Fruit fly (Drosophila melanogaster) whole organism, embryonic: Measurements from ENCODE around the gene SMC3.

Experiments
- Ada2b ChIP-seq: fragments of 200-800 bp; sonication (Bioruptor generic); IDR thresholded peaks from 2 replicates; pipeline ENCODE4 v1.3.6; 2022; ENCODE audit warnings: missing biosample characterization, missing genetic modification characterization
- Atf3 ChIP-seq: fragments of 200-800 bp; sonication (Bioruptor generic); optimal IDR thresholded peaks from 3 replicates; lab custom pipeline; 2016; ENCODE audit warnings: missing biosample characterization, missing genetic modification characterization
- CG10209 ChIP-seq: fragments of 200-800 bp; sonication (Bioruptor generic); optimal IDR thresholded peaks from 3 replicates; lab custom pipeline; 2017; ENCODE audit warnings: missing biosample characterization, mild to moderate bottlenecking, missing genetic modification characterization, missing genetic modification reagents
- CG11696 ChIP-seq: fragments of 200-800 bp; sonication (Bioruptor generic); IDR thresholded peaks from 2 replicates; pipeline ENCODE4 v1.3.6; 2022; ENCODE audit warnings: missing biosample characterization, missing genetic modification characterization
- CG12236 ChIP-seq: fragments of 200-800 bp; sonication (Bioruptor generic); optimal IDR thresholded peaks from 2 replicates; lab custom pipeline; 2016; ENCODE audit warnings: missing biosample characterization, missing genetic modification characterization
- CG12299 ChIP-seq: fragments of 200-800 bp; sonication (Bioruptor generic); optimal IDR thresholded peaks from 2 replicates; lab custom pipeline; 2018; ENCODE audit warnings: missing biosample characterization, mild to moderate bottlenecking, missing genetic modification characterization
- CG12391 ChIP-seq: fragments of 200-800 bp; sonication (Bioruptor generic); optimal IDR thresholded peaks from 3 replicates; lab custom pipeline; 2018; ENCODE audit warnings: missing biosample characterization, mild to moderate bottlenecking, missing genetic modification characterization, moderate library complexity
- CG12659 ChIP-seq: fragments of 200-800 bp; sonication (Bioruptor generic); optimal IDR thresholded peaks from 3 replicates; lab custom pipeline; 2017; ENCODE audit warnings: mild to moderate bottlenecking, missing biosample characterization, missing genetic modification reagents, missing genetic modification characterization
- CG12942 ChIP-seq: fragments of 200-800 bp; sonication (Bioruptor generic); optimal IDR thresholded peaks from 3 replicates; lab custom pipeline; 2016; ENCODE audit warnings: missing biosample characterization, missing genetic modification characterization
- CG13894 ChIP-seq: fragments of 200-800 bp; sonication (Bioruptor generic); optimal IDR thresholded peaks from 3 replicates; lab custom pipeline; 2018; ENCODE audit warnings: missing biosample characterization, mild to moderate bottlenecking, missing genetic modification characterization, moderate library complexity
- CG17359 ChIP-seq: fragments of 200-800 bp; sonication (Bioruptor generic); optimal IDR thresholded peaks from 3 replicates; lab custom pipeline; 2018; ENCODE audit warnings: missing biosample characterization, mild to moderate bottlenecking, missing genetic modification characterization, moderate library complexity
- CG1832 ChIP-seq: fragments of 200-800 bp; sonication (Bioruptor generic); optimal IDR thresholded peaks from 2 replicates; lab custom pipeline; 2017; ENCODE audit warnings: missing biosample characterization, mild to moderate bottlenecking, missing genetic modification characterization, inconsistent platforms
- CG18599 ChIP-seq: fragments of 200-800 bp; sonication (Bioruptor generic); optimal IDR thresholded peaks from 3 replicates; lab custom pipeline; 2017; ENCODE audit warnings: missing biosample characterization, missing genetic modification characterization, mild to moderate bottlenecking, moderate library complexity, missing genetic modification reagents
- CG4424 ChIP-seq: fragments of 200-800 bp; sonication (Bioruptor generic); optimal IDR thresholded peaks from 3 replicates; lab custom pipeline; 2016; ENCODE audit warnings: missing biosample characterization, missing genetic modification characterization
- CG4854 ChIP-seq: fragments of 200-800 bp; sonication (Bioruptor generic); optimal IDR thresholded peaks from 2 replicates; lab custom pipeline; 2016; ENCODE audit warnings: missing biosample characterization, missing genetic modification characterization, inconsistent platforms
- CG5953 ChIP-seq: fragments of 200-800 bp; sonication (Bioruptor generic); IDR thresholded peaks from 2 replicates; pipeline ENCODE4 v1.3.6; 2022; ENCODE audit warnings: missing biosample characterization, missing genetic modification characterization
- CG8388 ChIP-seq: fragments of 200-800 bp; sonication (Bioruptor generic); optimal IDR thresholded peaks from 2 replicates; lab custom pipeline; 2019; ENCODE audit warnings: missing biosample characterization, mild to moderate bottlenecking, missing genetic modification characterization, moderate library complexity
- D ChIP-seq, 2 experiments: fragments of 200-800 bp in 1 of 2; fragments of >200 bp in 1 of 2; sonication (Bioruptor generic) in 1 of 2; optimal IDR thresholded peaks; 2 replicates in 1 of 2; 3 replicates in 1 of 2; lab custom pipeline; 2017; ENCODE audit warnings: mild to moderate bottlenecking in 1 of 2, missing biosample characterization in 1 of 2, missing genetic modification characterization in 1 of 2, missing genetic modification reagents in 1 of 2
- Deaf1 ChIP-seq: fragments of 200-800 bp; optimal IDR thresholded peaks from 3 replicates; lab custom pipeline; 2019; ENCODE audit warnings: missing biosample characterization, mild to moderate bottlenecking, missing genetic modification characterization, moderate library complexity
- Gug ChIP-seq: fragments of 200-800 bp; sonication (Bioruptor generic); IDR thresholded peaks from 4 replicates; pipeline ENCODE4 v1.3.6; 2022; ENCODE audit warnings: missing biosample characterization, missing genetic modification characterization
- Hr51 ChIP-seq, 2 experiments: fragments of 200-800 bp; sonication (Bioruptor generic); optimal IDR thresholded peaks; 2 replicates in 1 of 2; 3 replicates in 1 of 2; lab custom pipeline; 2016 to 2018; ENCODE audit warnings: missing biosample characterization in 2 of 2, missing genetic modification characterization in 2 of 2, mild to moderate bottlenecking in 1 of 2, moderate library complexity in 1 of 2
- Lhr ChIP-seq: fragments of 200-800 bp; sonication (Bioruptor generic); optimal IDR thresholded peaks from 3 replicates; lab custom pipeline; 2017; ENCODE audit warnings: mild to moderate bottlenecking, missing biosample characterization, missing genetic modification reagents, missing genetic modification characterization
- Max ChIP-seq: fragments of 200-800 bp; sonication (Bioruptor generic); optimal IDR thresholded peaks from 2 replicates; lab custom pipeline; 2016; ENCODE audit warnings: missing biosample characterization, mild to moderate bottlenecking, missing genetic modification characterization
- Mes4 ChIP-seq: fragments of 200-800 bp; sonication (Bioruptor generic); optimal IDR thresholded peaks from 2 replicates; lab custom pipeline; 2016; ENCODE audit warnings: missing biosample characterization, missing genetic modification characterization
- PHDP ChIP-seq: fragments of 200-800 bp; sonication (Bioruptor generic); optimal IDR thresholded peaks from 3 replicates; lab custom pipeline; 2018; ENCODE audit warnings: missing biosample characterization, mild to moderate bottlenecking, missing genetic modification characterization, moderate library complexity
- Ptx1 ChIP-seq: fragments of 200-800 bp; sonication (Bioruptor generic); IDR thresholded peaks from 2 replicates; pipeline ENCODE4 v1.3.6; 2022; ENCODE audit warnings: missing biosample characterization, missing genetic modification characterization
- Ssrp ChIP-seq: fragments of 200-800 bp; sonication (Bioruptor generic); optimal IDR thresholded peaks from 2 replicates; lab custom pipeline; 2018; ENCODE audit warnings: missing biosample characterization, mild to moderate bottlenecking, missing genetic modification characterization, moderate library complexity
- ap ChIP-seq: fragments of 200-800 bp; sonication (Bioruptor generic); IDR thresholded peaks from 2 replicates; pipeline ENCODE4 v1.3.6; 2022; ENCODE audit warnings: missing biosample characterization, missing genetic modification characterization
- chinmo ChIP-seq: fragments of 200-800 bp; sonication (Bioruptor generic); IDR thresholded peaks from 4 replicates; pipeline ENCODE4 v1.3.6; 2022; ENCODE audit warnings: missing biosample characterization, missing genetic modification characterization; ENCODE audit not compliant: partially characterized antibody
- dan ChIP-seq: fragments of 200-800 bp; sonication (Bioruptor generic); IDR thresholded peaks from 2 replicates; pipeline ENCODE4 v1.3.6; 2022; ENCODE audit warnings: missing biosample characterization, missing genetic modification characterization
- fru ChIP-seq: fragments of >200 bp; optimal IDR thresholded peaks from 2 replicates; lab custom pipeline; 2017
- gfzf ChIP-seq: fragments of 200-800 bp; sonication (Bioruptor generic); optimal IDR thresholded peaks from 2 replicates; lab custom pipeline; 2016; ENCODE audit warnings: missing biosample characterization, mild to moderate bottlenecking, missing genetic modification characterization, moderate library complexity
- grau ChIP-seq: fragments of 200-800 bp; optimal IDR thresholded peaks from 3 replicates; lab custom pipeline; 2019; ENCODE audit warnings: missing biosample characterization, mild to moderate bottlenecking, missing genetic modification characterization, moderate library complexity
- mam ChIP-seq: fragments of 200-800 bp; sonication (Bioruptor generic); optimal IDR thresholded peaks from 3 replicates; lab custom pipeline; 2016; ENCODE audit warnings: missing biosample characterization, missing genetic modification characterization
- nau ChIP-seq: fragments of 200-800 bp; sonication (Bioruptor generic); optimal IDR thresholded peaks from 3 replicates; lab custom pipeline; 2017; ENCODE audit warnings: missing biosample characterization, mild to moderate bottlenecking, missing genetic modification characterization, missing genetic modification reagents
- nmo ChIP-seq: fragments of 200-800 bp; sonication (Bioruptor generic); optimal IDR thresholded peaks from 2 replicates; lab custom pipeline; 2018; ENCODE audit warnings: missing biosample characterization, mild to moderate bottlenecking, missing genetic modification characterization, moderate library complexity
- pfk ChIP-seq: fragments of 200-800 bp; sonication (Bioruptor generic); optimal IDR thresholded peaks from 2 replicates; lab custom pipeline; 2018; ENCODE audit warnings: missing biosample characterization, mild to moderate bottlenecking, missing genetic modification characterization, moderate library complexity
- psq ChIP-seq: fragments of 200-800 bp; sonication (Bioruptor generic); optimal IDR thresholded peaks from 2 replicates; lab custom pipeline; 2017; ENCODE audit warnings: missing biosample characterization, missing genetic modification characterization
- row ChIP-seq: fragments of 200-800 bp; sonication (Bioruptor generic); IDR thresholded peaks from 3 replicates; pipeline ENCODE4 v1.3.6; 2022; ENCODE audit warnings: missing biosample characterization, missing genetic modification characterization
- sqz ChIP-seq: fragments of 200-800 bp; sonication (Bioruptor generic); optimal IDR thresholded peaks from 3 replicates; lab custom pipeline; 2018; ENCODE audit warnings: missing biosample characterization, mild to moderate bottlenecking, missing genetic modification characterization
- tll ChIP-seq, 2 experiments: fragments of 200-800 bp in 1 of 2; fragments of >200 bp in 1 of 2; sonication (Bioruptor generic) in 1 of 2; optimal IDR thresholded peaks; 2 replicates each; lab custom pipeline; 2017 to 2019; ENCODE audit warnings: missing biosample characterization in 2 of 2, missing genetic modification characterization in 2 of 2, mild to moderate bottlenecking in 1 of 2, moderate library complexity in 1 of 2
- zen ChIP-seq: fragments of 200-800 bp; sonication (Bioruptor generic); optimal IDR thresholded peaks from 3 replicates; lab custom pipeline; 2018; ENCODE audit warnings: missing biosample characterization, mild to moderate bottlenecking, missing genetic modification characterization, moderate library complexity

The SMC3 gene

dm6 chrX:16585569-16585968, 7.7 kb downstream of the SMC3 start (continued):
- TF ChIP-seq Atf3 (GFP tag; lab: Kevin White, UChicago) (no peak), sqz (peak; percentile 50), fru (no peak), CG5953 (no peak), CG12659 (GFP tag; lab: Kevin White, UChicago) (no peak), mam (GFP tag; lab: Kevin White, UChicago) (no peak), Ada2b (GFP tag; lab: Robert Waterston, UW) (peak; percentile 44; the same call in 1 of the 2 replicates), Lhr (no peak), CG10209 (GFP tag; lab: Kevin White, UChicago) (no peak), ap (no peak), Gug (GFP tag; lab: Robert Waterston, UW) (no peak), gfzf (GFP tag; lab: Kevin White, UChicago) (no peak), row (GFP tag; lab: Robert Waterston, UW) (peak; percentile 60), CG12942 (GFP tag; lab: Kevin White, UChicago) (no peak), Ssrp (tag; lab: Kevin White, UChicago) (no peak), D (optimal IDR thresholded peaks at IDR 0.05; lab: Kevin White, UChicago) (no peak), D (GFP tag; optimal IDR thresholded peaks at IDR 0.05; lab: Kevin White, UChicago) (no peak), grau (peak; percentile 39), pfk (GFP tag; lab: Kevin White, UChicago) (no peak), CG12391 (tag; lab: Kevin White, UChicago) (no peak), tll (GFP tag; optimal IDR thresholded peaks at IDR 0.05; lab: Kevin White, UChicago) (no peak), Mes4 (no peak), CG12299 (no peak), CG11696 (GFP tag; lab: Robert Waterston, UW) (no peak), CG13894 (tag; lab: Kevin White, UChicago) (peak; percentile 11), Ptx1 (0 out of 2 replicates have a peak, but pooled peaks have one; percentile 16), nmo (no peak), PHDP (peak; percentile 6), chinmo (GFP tag; lab: Robert Waterston, UW) (no peak), dan (GFP tag; lab: Robert Waterston, UW) (no peak), Deaf1 (tag; lab: Kevin White, UChicago) (no peak), CG8388 (no peak), Hr51 (GFP tag; optimal IDR thresholded peaks at IDR 0.05; lab: Kevin White, UChicago) (peak in 1 of 2 experiments; percentile 53), CG12236 (no peak), zen (tag; lab: Kevin White, UChicago) (no peak), CG4854 (GFP tag; lab: Kevin White, UChicago) (no peak), psq (no peak), Max (GFP tag; lab: Kevin White, UChicago) (no peak), nau (GFP tag; lab: Kevin White, UChicago) (no peak), CG18599 (GFP tag; lab: Kevin White, UChicago) (peak; percentile 63), CG1832 (GFP tag; lab: Kevin White, UChicago) (no peak), CG17359 (tag; lab: Kevin White, UChicago) (peak; percentile 20), CG4424 (GFP tag; lab: Kevin White, UChicago) (no peak)
